Fruit fly (Drosophila melanogaster) whole organism, embryonic: ENCODE results near the gene CG9577.
A peak's percentile ranks its signal among the peaks of the same experiment; 100 is the strongest.

Experiments used
- Abd-B ChIP-seq: fragments of 200-800 bp; sonication (Bioruptor generic); optimal IDR thresholded peaks from 2 replicates; lab custom pipeline; 2018; ENCODE audit warnings: missing biosample characterization, mild to moderate bottlenecking, missing genetic modification characterization, moderate library complexity
- Bgb ChIP-seq: fragments of 200-800 bp; sonication (Bioruptor generic); IDR thresholded peaks from 2 replicates; pipeline ENCODE4 v1.3.6; 2022; ENCODE audit warnings: missing biosample characterization, missing genetic modification characterization; ENCODE audit not compliant: partially characterized antibody
- Bteb2 ChIP-seq: fragments of 200-800 bp; sonication (Bioruptor generic); optimal IDR thresholded peaks from 2 replicates; lab custom pipeline; 2016; ENCODE audit warnings: missing biosample characterization, missing genetic modification characterization
- CG10565 ChIP-seq: fragments of 200-800 bp; sonication (Bioruptor generic); optimal IDR thresholded peaks from 3 replicates; lab custom pipeline; 2016; ENCODE audit warnings: missing biosample characterization, mild to moderate bottlenecking, missing genetic modification characterization
- CG13296 ChIP-seq: fragments of 200-800 bp; sonication (Bioruptor generic); optimal IDR thresholded peaks from 3 replicates; lab custom pipeline; 2018; ENCODE audit warnings: missing biosample characterization, mild to moderate bottlenecking, missing genetic modification characterization
- CG13624 ChIP-seq: fragments of 200-800 bp; sonication (Bioruptor generic); optimal IDR thresholded peaks from 2 replicates; lab custom pipeline; 2016; ENCODE audit warnings: missing biosample characterization, missing genetic modification characterization
- CG14710 ChIP-seq: fragments of 200-800 bp; sonication (Bioruptor generic); optimal IDR thresholded peaks from 3 replicates; lab custom pipeline; 2019; ENCODE audit warnings: missing biosample characterization, mild to moderate bottlenecking, missing genetic modification characterization, moderate library complexity
- CG1603 ChIP-seq: fragments of 200-800 bp; sonication (Bioruptor generic); optimal IDR thresholded peaks from 2 replicates; lab custom pipeline; 2019; ENCODE audit warnings: missing biosample characterization, mild to moderate bottlenecking, missing genetic modification characterization, moderate library complexity
- CG16813 ChIP-seq: fragments of 200-800 bp; sonication (Bioruptor generic); IDR thresholded peaks from 3 replicates; pipeline ENCODE4 v1.3.6; 2022; ENCODE audit warnings: missing biosample characterization, missing genetic modification characterization; ENCODE audit not compliant: partially characterized antibody
- CG17186 ChIP-seq: fragments of 200-800 bp; sonication (Bioruptor generic); optimal IDR thresholded peaks from 3 replicates; lab custom pipeline; 2017; ENCODE audit warnings: missing biosample characterization, missing genetic modification reagents, missing genetic modification characterization
- CG17829 ChIP-seq: fragments of 200-800 bp; optimal IDR thresholded peaks from 2 replicates; lab custom pipeline; 2019; ENCODE audit warnings: missing biosample characterization, mild to moderate bottlenecking, missing genetic modification characterization, moderate library complexity
- CG31365 ChIP-seq: fragments of 200-800 bp; sonication (Bioruptor generic); optimal IDR thresholded peaks from 2 replicates; lab custom pipeline; 2018; ENCODE audit warnings: missing biosample characterization, mild to moderate bottlenecking, missing genetic modification characterization
- CG3995 ChIP-seq: fragments of 200-800 bp; sonication (Bioruptor generic); optimal IDR thresholded peaks from 3 replicates; lab custom pipeline; 2016; ENCODE audit warnings: missing biosample characterization, missing genetic modification characterization
- CG4328 ChIP-seq: fragments of 200-800 bp; sonication (Bioruptor generic); optimal IDR thresholded peaks from 3 replicates; lab custom pipeline; 2017; ENCODE audit warnings: missing biosample characterization, missing genetic modification reagents, missing genetic modification characterization
- CG4820 ChIP-seq: fragments of 200-800 bp; sonication (Bioruptor generic); optimal IDR thresholded peaks from 3 replicates; lab custom pipeline; 2016; ENCODE audit warnings: missing biosample characterization, missing genetic modification characterization
- CG4854 ChIP-seq: fragments of 200-800 bp; sonication (Bioruptor generic); optimal IDR thresholded peaks from 2 replicates; lab custom pipeline; 2016; ENCODE audit warnings: missing biosample characterization, missing genetic modification characterization, inconsistent platforms
- CG6689 ChIP-seq: fragments of 200-800 bp; sonication (Bioruptor generic); IDR thresholded peaks from 2 replicates; pipeline ENCODE4 v1.3.6; 2022; ENCODE audit warnings: missing biosample characterization, missing genetic modification characterization
- CG7839 ChIP-seq: fragments of 200-800 bp; sonication (Bioruptor generic); optimal IDR thresholded peaks from 3 replicates; lab custom pipeline; 2018; ENCODE audit warnings: missing biosample characterization, mild to moderate bottlenecking, missing genetic modification characterization, moderate library complexity
- CkIIα-i1 ChIP-seq: fragments of 200-800 bp; sonication (Bioruptor generic); IDR thresholded peaks from 2 replicates; pipeline ENCODE4 v1.3.6; 2022; ENCODE audit warnings: missing biosample characterization, missing genetic modification characterization
- Dad ChIP-seq: fragments of 200-800 bp; sonication (Bioruptor generic); optimal IDR thresholded peaks from 3 replicates; lab custom pipeline; 2016; ENCODE audit warnings: missing biosample characterization, missing genetic modification characterization
- Dll ChIP-seq: fragments of 200-800 bp; sonication (Bioruptor generic); IDR thresholded peaks from 4 replicates; pipeline ENCODE4 v1.3.6; 2022; ENCODE audit warnings: missing biosample characterization, missing genetic modification characterization; ENCODE audit not compliant: partially characterized antibody
- Doc3 ChIP-seq: fragments of 200-800 bp; sonication (Bioruptor generic); IDR thresholded peaks from 3 replicates; pipeline ENCODE4 v1.3.6; 2022; ENCODE audit warnings: missing biosample characterization, missing genetic modification characterization; ENCODE audit not compliant: partially characterized antibody
- Drgx ChIP-seq: fragments of 200-800 bp; sonication (Bioruptor generic); IDR thresholded peaks from 2 replicates; pipeline ENCODE4 v1.3.6; 2022; ENCODE audit warnings: missing biosample characterization, missing genetic modification characterization
- Ets97D ChIP-seq: fragments of 200-800 bp; sonication (Bioruptor generic); optimal IDR thresholded peaks from 3 replicates; lab custom pipeline; 2016; ENCODE audit warnings: missing biosample characterization, missing genetic modification characterization
- Lhr ChIP-seq: fragments of 200-800 bp; sonication (Bioruptor generic); optimal IDR thresholded peaks from 3 replicates; lab custom pipeline; 2017; ENCODE audit warnings: mild to moderate bottlenecking, missing biosample characterization, missing genetic modification reagents, missing genetic modification characterization
- Med ChIP-seq: fragments of 200-800 bp; sonication (Bioruptor generic); peaks from one replicate; lab custom pipeline; 2016; ENCODE audit warnings: missing biosample characterization, missing genetic modification characterization, mild to moderate bottlenecking, inconsistent platforms, moderate library complexity
- NFAT ChIP-seq: fragments of 200-800 bp; sonication (Bioruptor generic); IDR thresholded peaks from 2 replicates; pipeline ENCODE4 v1.3.6; 2022; ENCODE audit warnings: missing biosample characterization, missing genetic modification characterization
- Scr ChIP-seq: fragments of 200-800 bp; sonication (Bioruptor generic); IDR thresholded peaks from 2 replicates; pipeline ENCODE4 v1.3.6; 2022; ENCODE audit warnings: missing biosample characterization, missing genetic modification characterization; ENCODE audit not compliant: partially characterized antibody
- Sox100B ChIP-seq: fragments of 200-800 bp; sonication (Bioruptor generic); optimal IDR thresholded peaks from 3 replicates; lab custom pipeline; 2018; ENCODE audit warnings: missing biosample characterization, mild to moderate bottlenecking, missing genetic modification characterization
- ato ChIP-seq: fragments of 200-800 bp; sonication (Bioruptor generic); IDR thresholded peaks from 2 replicates; pipeline ENCODE4 v1.3.6; 2022; ENCODE audit warnings: missing biosample characterization, missing genetic modification characterization; ENCODE audit not compliant: partially characterized antibody
- bab2 ChIP-seq: fragments of 200-800 bp; sonication (Bioruptor generic); optimal IDR thresholded peaks from 2 replicates; lab custom pipeline; 2016; ENCODE audit warnings: missing biosample characterization, missing genetic modification characterization
- hb ChIP-seq: fragments of 200-800 bp; sonication (Bioruptor generic); IDR thresholded peaks from 3 replicates; pipeline ENCODE4 v1.3.6; 2022; ENCODE audit warnings: missing biosample characterization, missing genetic modification characterization; ENCODE audit not compliant: partially characterized antibody
- hth ChIP-seq: fragments of >200 bp; optimal IDR thresholded peaks from 2 replicates; lab custom pipeline; 2017; ENCODE audit warnings: inconsistent platforms
- inv ChIP-seq: fragments of 200-800 bp; sonication (Bioruptor generic); IDR thresholded peaks from 2 replicates; pipeline ENCODE4 v1.3.6; 2022; ENCODE audit warnings: missing biosample characterization, missing genetic modification characterization; ENCODE audit not compliant: partially characterized antibody
- jumu ChIP-seq: fragments of 200-800 bp; sonication (Bioruptor generic); optimal IDR thresholded peaks from 3 replicates; lab custom pipeline; 2016; ENCODE audit warnings: missing biosample characterization, missing genetic modification characterization
- klu ChIP-seq: fragments of 200-800 bp; sonication (Bioruptor generic); IDR thresholded peaks from 2 replicates; pipeline ENCODE4 v1.3.6; 2022; ENCODE audit warnings: missing biosample characterization, missing genetic modification characterization
- lola ChIP-seq, 3 experiments: fragments of >200 bp in 2 of 3; fragments of 200-800 bp in 1 of 3; sonication (Bioruptor generic) in 1 of 3; optimal IDR thresholded peaks; 2 replicates each; lab custom pipeline; 2017 to 2019; ENCODE audit warnings: missing biosample characterization in 3 of 3, missing genetic modification characterization in 3 of 3, mild to moderate bottlenecking in 1 of 3, moderate library complexity in 1 of 3
- mld ChIP-seq: fragments of 200-800 bp; sonication (Bioruptor generic); IDR thresholded peaks from 3 replicates; pipeline ENCODE4 v1.3.6; 2022; ENCODE audit warnings: missing biosample characterization, missing genetic modification characterization; ENCODE audit not compliant: partially characterized antibody
- odd ChIP-seq: fragments of 200-800 bp; sonication (Bioruptor generic); optimal IDR thresholded peaks from 2 replicates; lab custom pipeline; 2017; ENCODE audit warnings: missing biosample characterization, mild to moderate bottlenecking, missing genetic modification characterization
- onecut ChIP-seq: fragments of 200-800 bp; sonication (Bioruptor generic); IDR thresholded peaks from 2 replicates; pipeline ENCODE4 v1.3.6; 2022; ENCODE audit warnings: missing biosample characterization, missing genetic modification characterization
- p53 ChIP-seq: fragments of 200-800 bp; sonication (Bioruptor generic); optimal IDR thresholded peaks from 2 replicates; lab custom pipeline; 2016; ENCODE audit warnings: missing biosample characterization, missing genetic modification characterization
- pho ChIP-seq: fragments of 200-800 bp; sonication (Bioruptor generic); optimal IDR thresholded peaks from 2 replicates; lab custom pipeline; 2016; ENCODE audit warnings: missing biosample characterization, missing genetic modification characterization
- phol ChIP-seq: fragments of 200-800 bp; sonication (Bioruptor generic); optimal IDR thresholded peaks from 3 replicates; lab custom pipeline; 2018; ENCODE audit warnings: missing biosample characterization, mild to moderate bottlenecking, missing genetic modification characterization, moderate library complexity
- sens ChIP-seq: fragments of 200-800 bp; sonication (Bioruptor generic); peaks from one replicate; lab custom pipeline; 2016; ENCODE audit warnings: missing biosample characterization, missing genetic modification characterization
- slbo ChIP-seq: fragments of 200-800 bp; sonication (Bioruptor generic); IDR thresholded peaks from 2 replicates; pipeline ENCODE4 v1.3.6; 2022; ENCODE audit warnings: missing biosample characterization, missing genetic modification characterization
- sqz ChIP-seq: fragments of 200-800 bp; sonication (Bioruptor generic); optimal IDR thresholded peaks from 3 replicates; lab custom pipeline; 2018; ENCODE audit warnings: missing biosample characterization, mild to moderate bottlenecking, missing genetic modification characterization
- sug ChIP-seq: fragments of 200-800 bp; optimal IDR thresholded peaks from 2 replicates; lab custom pipeline; 2019; ENCODE audit warnings: missing biosample characterization, mild to moderate bottlenecking, missing genetic modification characterization, moderate library complexity
- tap ChIP-seq: fragments of 200-800 bp; optimal IDR thresholded peaks from 3 replicates; lab custom pipeline; 2019; ENCODE audit warnings: missing biosample characterization, mild to moderate bottlenecking, missing genetic modification characterization, moderate library complexity
- unc-4 ChIP-seq: fragments of 200-800 bp; sonication (Bioruptor generic); IDR thresholded peaks from 2 replicates; pipeline ENCODE4 v1.3.6; 2022; ENCODE audit warnings: missing biosample characterization, missing genetic modification characterization; ENCODE audit not compliant: partially characterized antibody

The CG9577 gene

DNA sequence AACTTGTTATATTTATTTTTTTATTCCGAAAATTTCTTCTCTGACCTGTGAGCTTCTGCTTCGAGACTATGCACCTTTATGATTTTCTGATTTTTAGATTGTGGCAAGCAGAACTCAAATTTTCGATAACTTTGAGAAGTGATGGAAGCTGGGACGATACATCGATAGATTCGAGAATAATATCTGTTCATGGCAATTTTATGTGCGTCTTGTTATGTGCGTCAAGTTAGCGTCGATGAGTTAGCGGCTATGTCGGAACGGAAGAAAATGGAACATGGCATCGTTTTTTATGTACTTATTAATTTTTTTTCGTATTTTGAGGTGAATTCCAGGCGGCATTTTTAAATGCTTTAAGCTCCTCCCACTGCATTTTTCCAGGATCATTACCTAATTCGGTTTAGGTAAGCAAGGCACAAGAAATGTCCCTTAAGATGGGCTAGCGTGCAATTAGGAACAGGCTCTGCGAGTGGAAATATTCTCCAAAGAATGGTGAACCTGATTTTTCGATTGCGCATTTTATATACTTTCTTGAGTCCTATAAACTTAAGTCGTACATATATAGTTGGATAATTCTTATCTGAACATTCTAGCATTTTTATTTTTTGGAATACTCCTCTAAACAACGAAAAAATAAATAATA lies 580 bp upstream of the CG9577 start, which contains the start of gene Phf7 (continued):
- TF ChIP-seq CG13624 (GFP tag; lab: Kevin White, UChicago) (peak; percentile 22), CG4820 (GFP tag; lab: Kevin White, UChicago) (no peak), CkIIα-i1 (no peak), lola (GFP tag; optimal IDR thresholded peaks at IDR 0.05; lab: Kevin White, UChicago) (no peak), CG17829 (tag; lab: Kevin White, UChicago) (peak; percentile 14), CG6689 (GFP tag; lab: Robert Waterston, UW) (no peak), Drgx (GFP tag; lab: Robert Waterston, UW) (no peak), odd (GFP tag; lab: Kevin White, UChicago) (no peak), pho (GFP tag; lab: Kevin White, UChicago) (peak; percentile 13), Ets97D (peak; percentile 77), CG16813 (GFP tag; lab: Robert Waterston, UW) (peak; percentile 83), Dll (GFP tag; lab: Robert Waterston, UW) (peak; percentile 66; the same call in 3 of the 4 replicates), Sox100B (GFP tag; lab: Kevin White, UChicago) (no peak), mld (GFP tag; lab: Robert Waterston, UW) (peak; percentile 65; the same call in 1 of the 3 replicates), ato (GFP tag; lab: Robert Waterston, UW) (peak; percentile 59), CG4854 (GFP tag; lab: Kevin White, UChicago) (no peak), NFAT (GFP tag; lab: Robert Waterston, UW) (no peak), Bgb (peak; percentile 86), Bteb2 (no peak), klu (GFP tag; lab: Robert Waterston, UW) (no peak), Doc3 (peak; percentile 56), Med (GFP tag; lab: Kevin White, UChicago) (peak; percentile 68), hb (GFP tag; lab: Robert Waterston, UW) (peak; percentile 65), phol (peak; percentile 42), jumu (GFP tag; lab: Kevin White, UChicago) (peak; percentile 18), Dad (GFP tag; lab: Kevin White, UChicago) (no peak), CG13296 (GFP tag; lab: Kevin White, UChicago) (no peak), bab2 (no peak), sens (GFP tag; lab: Kevin White, UChicago) (peak; percentile 53), CG31365 (tag; lab: Kevin White, UChicago) (no peak), Scr (GFP tag; lab: Robert Waterston, UW) (peak; percentile 73), unc-4 (GFP tag; lab: Robert Waterston, UW) (peak; percentile 72), CG4328 (no peak), CG3995 (GFP tag; lab: Kevin White, UChicago) (peak; percentile 12), Lhr (GFP tag; lab: Kevin White, UChicago) (peak; percentile 49), p53 (no peak), CG10565 (GFP tag; lab: Kevin White, UChicago) (no peak), CG1603 (tag; lab: Kevin White, UChicago) (peak; percentile 100), hth (lab: Kevin White, UChicago) (no peak), CG7839 (tag; lab: Kevin White, UChicago) (no peak), Abd-B (GFP tag; lab: Kevin White, UChicago) (peak; percentile 85), slbo (GFP tag; lab: Robert Waterston, UW) (peak; percentile 11; the same call in 1 of the 2 replicates), sug (tag; lab: Kevin White, UChicago) (no peak), sqz (GFP tag; lab: Kevin White, UChicago) (peak; percentile 62), CG17186 (GFP tag; lab: Kevin White, UChicago) (peak; percentile 48), inv (GFP tag; lab: Robert Waterston, UW) (peak; percentile 78), onecut (GFP tag; lab: Robert Waterston, UW) (no peak), CG14710 (tag; lab: Kevin White, UChicago) (peak; percentile 38), tap (no peak)
